Worm (Caenorhabditis elegans) whole organism, L4 larva: Measurements from ENCODE around the gene taf-11.3.

Experiments used
- F10B5.3 ChIP-seq: sonication (generic microtip); optimal IDR thresholded peaks from 2 replicates; lab custom pipeline; 2016; ENCODE audit warnings: mild to moderate bottlenecking, missing genetic modification characterization, missing compliant biosample characterization
- F26F4.8 ChIP-seq: fragments of 200-800 bp; sonication (Bioruptor generic); conservative IDR thresholded peaks from 2 replicates; pipeline ENCODE4 v1.3.6; 2022; ENCODE audit warnings: missing genetic modification characterization, missing compliant biosample characterization
- T20F7.1 ChIP-seq: fragments of 200-800 bp; sonication (Bioruptor generic); optimal IDR thresholded peaks from 2 replicates; lab custom pipeline; 2018; ENCODE audit warnings: mild to moderate bottlenecking, missing genetic modification characterization, missing compliant biosample characterization
- T26A8.4 ChIP-seq: fragments of 200-800 bp; sonication (Bioruptor generic); IDR thresholded peaks from 2 replicates; pipeline ENCODE4 v1.3.6; 2022; ENCODE audit warnings: missing genetic modification characterization, missing compliant biosample characterization
- Y105C5A.15 ChIP-seq: fragments of 200-800 bp; sonication (Bioruptor generic); IDR thresholded peaks from 2 replicates; pipeline ENCODE4 v1.3.6; 2022; ENCODE audit warnings: missing genetic modification characterization, missing compliant biosample characterization
- aha-1 ChIP-seq: fragments of 150-350 bp; peaks from one replicate; lab custom pipeline; 2014; ENCODE audit warnings: missing biosample characterization, missing genetic modification characterization
- aly-2 ChIP-seq: sonication (generic microtip); optimal IDR thresholded peaks from 2 replicates; lab custom pipeline; 2018; ENCODE audit warnings: missing biosample characterization, missing genetic modification characterization
- ama-1 ChIP-seq: fragments of 150-350 bp; optimal IDR thresholded peaks from 2 replicates; lab custom pipeline; 2014; ENCODE audit warnings: inconsistent platforms, mixed read lengths
- ceh-20 ChIP-seq: fragments of 200-800 bp; sonication (Bioruptor generic); IDR thresholded peaks from 2 replicates; pipeline ENCODE4 v1.3.6; 2022; ENCODE audit warnings: missing genetic modification reagents, missing genetic modification characterization, missing compliant biosample characterization
- ceh-28 ChIP-seq: fragments of 150-350 bp; optimal IDR thresholded peaks from 2 replicates; lab custom pipeline; 2014; ENCODE audit warnings: missing biosample characterization, missing genetic modification reagents, missing genetic modification characterization
- ceh-44 ChIP-seq: fragments of 200-800 bp; sonication (Bioruptor generic); IDR thresholded peaks from 2 replicates; pipeline ENCODE4 v1.3.6; 2022; ENCODE audit warnings: missing genetic modification reagents, missing genetic modification characterization, missing compliant biosample characterization
- daf-8 ChIP-seq: fragments of 200-800 bp; sonication (Bioruptor generic); IDR thresholded peaks from 2 replicates; pipeline ENCODE4 v1.3.6; 2022; ENCODE audit warnings: missing genetic modification characterization, missing compliant biosample characterization
- dmd-9 ChIP-seq: fragments of 200-800 bp; sonication (Bioruptor generic); IDR thresholded peaks from 2 replicates; pipeline ENCODE4 v1.3.6; 2022; ENCODE audit warnings: missing genetic modification reagents, missing genetic modification characterization, missing compliant biosample characterization
- dpl-1 ChIP-seq: fragments of 150-350 bp; optimal IDR thresholded peaks from 2 replicates; lab custom pipeline; 2014; ENCODE audit warnings: missing biosample characterization, missing genetic modification reagents, missing genetic modification characterization
- dve-1 ChIP-seq: sonication (generic microtip); optimal IDR thresholded peaks from 2 replicates; lab custom pipeline; 2017; ENCODE audit warnings: antibody characterized with exemption, mild to moderate bottlenecking, missing genetic modification characterization, missing compliant biosample characterization; ENCODE audit not compliant: insufficient read depth
- egl-27 ChIP-seq: sonication (generic microtip); optimal IDR thresholded peaks from 3 replicates; lab custom pipeline; 2017; ENCODE audit warnings: missing biosample characterization, missing genetic modification reagents, missing genetic modification characterization
- fkh-10 ChIP-seq: fragments of 150-350 bp; optimal IDR thresholded peaks from 2 replicates; lab custom pipeline; 2014; ENCODE audit warnings: missing biosample characterization, missing genetic modification reagents, missing genetic modification characterization
- fos-1 ChIP-seq: fragments of 150-350 bp; optimal IDR thresholded peaks from 2 replicates; lab custom pipeline; 2014; ENCODE audit warnings: missing biosample characterization, missing genetic modification characterization
- hif-1 ChIP-seq, 2 experiments: sonication (generic microtip); optimal IDR thresholded peaks; 2 replicates each; lab custom pipeline; 2016 to 2017; ENCODE audit warnings: missing compliant biosample characterization in 2 of 2, missing genetic modification characterization in 2 of 2, missing genetic modification reagents in 2 of 2, missing genotype in 2 of 2, mild to moderate bottlenecking in 1 of 2
- hlh-30 ChIP-seq: sonication (generic microtip); optimal IDR thresholded peaks from 2 replicates; lab custom pipeline; 2017; ENCODE audit warnings: antibody characterized with exemption, mild to moderate bottlenecking, missing genetic modification characterization, missing compliant biosample characterization; ENCODE audit not compliant: insufficient read depth
- lin-1 ChIP-seq: fragments of 200-800 bp; sonication (Bioruptor generic); IDR thresholded peaks from 2 replicates; pipeline ENCODE4 v1.3.6; 2022; ENCODE audit warnings: missing genetic modification reagents, missing genetic modification characterization, missing compliant biosample characterization
- lsy-2 ChIP-seq, 2 experiments: fragments of 150-350 bp in 1 of 2; sonication (generic microtip) in 1 of 2; optimal IDR thresholded peaks; 2 replicates each; lab custom pipeline; 2014 to 2017; ENCODE audit warnings: missing biosample characterization in 2 of 2, missing genetic modification characterization in 2 of 2
- madf-9 ChIP-seq: fragments of 200-800 bp; sonication (Bioruptor generic); conservative IDR thresholded peaks from 2 replicates; pipeline ENCODE4 v1.3.6; 2022; ENCODE audit warnings: missing genetic modification reagents, missing genetic modification characterization, missing compliant biosample characterization
- mdl-1 ChIP-seq, 2 experiments: fragments of 150-350 bp in 1 of 2; sonication (generic microtip) in 1 of 2; optimal IDR thresholded peaks; 2 replicates each; lab custom pipeline; 2014 to 2017; ENCODE audit warnings: missing biosample characterization in 2 of 2, missing genetic modification characterization in 2 of 2
- mdt-29 ChIP-seq: fragments of 200-800 bp; sonication (Bioruptor generic); IDR thresholded peaks from 2 replicates; pipeline ENCODE4 v1.3.6; 2022; ENCODE audit warnings: missing genetic modification reagents, missing genetic modification characterization, missing compliant biosample characterization
- mes-2 ChIP-seq: sonication (generic microtip); optimal IDR thresholded peaks from 2 replicates; lab custom pipeline; 2016; ENCODE audit warnings: missing genotype, mild to moderate bottlenecking, missing genetic modification characterization, missing compliant biosample characterization; ENCODE audit not compliant: poor library complexity, severe bottlenecking
- nhr-11 ChIP-seq: fragments of 150-350 bp; optimal IDR thresholded peaks from 2 replicates; lab custom pipeline; 2014; ENCODE audit warnings: missing biosample characterization, missing genetic modification characterization
- nhr-25 ChIP-seq: sonication (generic microtip); optimal IDR thresholded peaks from 2 replicates; lab custom pipeline; 2017; ENCODE audit warnings: missing genetic modification characterization, mild to moderate bottlenecking, missing compliant biosample characterization, antibody characterized with exemption, moderate library complexity, borderline replicate concordance; ENCODE audit not compliant: insufficient read depth
- nhr-28 ChIP-seq: fragments of 150-350 bp; optimal IDR thresholded peaks from 2 replicates; lab custom pipeline; 2014; ENCODE audit warnings: missing biosample characterization, missing genetic modification characterization
- nhr-6 ChIP-seq: fragments of 150-350 bp; optimal IDR thresholded peaks from 2 replicates; lab custom pipeline; 2014; ENCODE audit warnings: missing biosample characterization, missing genetic modification characterization
- nhr-77 ChIP-seq: fragments of 150-350 bp; optimal IDR thresholded peaks from 2 replicates; lab custom pipeline; 2014; ENCODE audit warnings: missing biosample characterization, missing genetic modification characterization
- pha-4 ChIP-seq, 2 experiments: fragments of 150-350 bp in 1 of 2; fragments of 200-800 bp in 1 of 2; sonication (Bioruptor generic) in 1 of 2; IDR thresholded peaks in 1 of 2; optimal IDR thresholded peaks in 1 of 2; 2 replicates each; pipeline versions ENCODE4 v1.3.6 to Lab custom; 2014 to 2022; ENCODE audit warnings: missing genetic modification characterization in 2 of 2, missing genetic modification reagents in 2 of 2, missing biosample characterization in 1 of 2, missing compliant biosample characterization in 1 of 2
- php-3 ChIP-seq: fragments of 200-800 bp; sonication (Bioruptor generic); IDR thresholded peaks from 2 replicates; pipeline ENCODE4 v1.3.6; 2022; ENCODE audit warnings: missing genetic modification reagents, missing genetic modification characterization, missing compliant biosample characterization
- pqm-1 ChIP-seq: sonication (generic microtip); optimal IDR thresholded peaks from 2 replicates; lab custom pipeline; 2017; ENCODE audit warnings: missing biosample characterization, missing genetic modification characterization
- rbr-2 ChIP-seq: sonication (generic microtip); optimal IDR thresholded peaks from 2 replicates; lab custom pipeline; 2016; ENCODE audit warnings: missing genotype, missing genetic modification characterization, missing compliant biosample characterization
- skn-1 ChIP-seq: fragments of 150-350 bp; optimal IDR thresholded peaks from 2 replicates; lab custom pipeline; 2014; ENCODE audit warnings: missing biosample characterization, missing genetic modification characterization
- snpc-4 ChIP-seq: fragments of 150-350 bp; optimal IDR thresholded peaks from 2 replicates; lab custom pipeline; 2014; ENCODE audit warnings: missing biosample characterization, missing genetic modification characterization
- unc-130 ChIP-seq: sonication (generic microtip); optimal IDR thresholded peaks from 2 replicates; lab custom pipeline; 2016; ENCODE audit warnings: missing genetic modification reagents, missing genetic modification characterization, missing compliant biosample characterization
- unc-62 ChIP-seq, 3 experiments: fragments of 150-350 bp in 1 of 3; sonication (generic microtip); optimal IDR thresholded peaks in 2 of 3; peaks in 1 of 3; 1 replicate in 1 of 3; 2 replicates in 2 of 3; lab custom pipeline; 2014 to 2017; ENCODE audit warnings: missing biosample characterization in 3 of 3, missing genetic modification characterization in 3 of 3, missing genetic modification reagents in 3 of 3, missing genotype in 1 of 3
- zag-1 ChIP-seq: fragments of 150-350 bp; optimal IDR thresholded peaks from 2 replicates; lab custom pipeline; 2014; ENCODE audit warnings: missing biosample characterization, missing genetic modification characterization
- zip-2 ChIP-seq: fragments of 150-350 bp; optimal IDR thresholded peaks from 2 replicates; lab custom pipeline; 2014; ENCODE audit warnings: missing biosample characterization, missing genetic modification characterization
- ztf-11 ChIP-seq: fragments of 150-350 bp; optimal IDR thresholded peaks from 2 replicates; lab custom pipeline; 2014; ENCODE audit warnings: missing biosample characterization, missing genetic modification characterization

taf-11.3 gene

DNA sequence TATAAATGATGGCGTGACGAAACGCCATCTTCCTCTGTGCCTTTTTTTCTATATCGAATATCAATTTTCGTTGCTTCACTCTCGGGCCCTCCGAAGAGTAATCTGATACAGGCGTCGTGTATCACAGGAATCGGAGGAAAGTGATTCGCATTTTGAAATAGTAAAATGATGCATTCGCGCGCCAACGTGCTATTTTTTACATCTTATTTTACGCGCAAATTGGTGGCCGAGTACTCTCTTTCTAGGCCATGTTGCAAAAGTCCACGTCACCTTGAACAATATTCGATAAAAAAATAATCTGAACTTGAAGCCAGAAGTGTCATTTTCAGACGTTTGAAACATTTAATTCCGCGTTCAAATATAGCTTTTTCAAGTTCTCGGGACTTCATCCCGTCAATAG lies 14.6 kb upstream of the taf-11.3 start:
- TF ChIP-seq aha-1 (tag; lab: Kevin White, UChicago) (peak; percentile 62), egl-27 (no peak)

DNA sequence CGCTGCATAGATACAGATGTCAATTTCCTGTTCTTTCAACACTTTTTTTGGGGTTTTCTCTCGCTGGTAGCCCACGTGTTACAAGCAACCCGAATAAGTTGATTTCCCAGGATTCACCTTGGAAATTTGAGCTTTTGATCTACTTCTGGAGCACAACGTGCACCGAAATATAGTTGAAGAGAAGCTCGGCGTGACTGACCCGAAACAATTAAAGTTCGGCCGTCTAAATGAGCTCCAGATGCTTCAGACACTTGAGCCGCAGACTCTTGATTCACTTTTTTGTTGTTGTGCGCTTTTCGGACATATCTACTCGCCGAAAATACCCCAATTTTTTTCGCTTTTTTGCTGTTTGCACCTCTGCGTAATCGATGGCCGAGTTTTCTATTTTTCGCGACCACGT lies 13.8 kb upstream of the taf-11.3 start:
- no peak for TF ChIP-seq mdl-1 (tag; optimal IDR thresholded peaks at IDR 0.05; lab: Kevin White, UChicago)
- no peak for TF ChIP-seq mes-2
- no peak for TF ChIP-seq dpl-1 (GFP tag; lab: Kevin White, UChicago)
- TF ChIP-seq nhr-25 (tag; lab: Kevin White, UChicago) = no peak
- no peak for TF ChIP-seq Y105C5A.15 (GFP tag; lab: Robert Waterston, UW)
- TF ChIP-seq pha-4 (GFP tag; IDR thresholded peaks at IDR 0.05; lab: Robert Waterston, UW) = no peak
- TF ChIP-seq pha-4 (tag; optimal IDR thresholded peaks at IDR 0.05; lab: Kevin White, UChicago) = no peak

DNA sequence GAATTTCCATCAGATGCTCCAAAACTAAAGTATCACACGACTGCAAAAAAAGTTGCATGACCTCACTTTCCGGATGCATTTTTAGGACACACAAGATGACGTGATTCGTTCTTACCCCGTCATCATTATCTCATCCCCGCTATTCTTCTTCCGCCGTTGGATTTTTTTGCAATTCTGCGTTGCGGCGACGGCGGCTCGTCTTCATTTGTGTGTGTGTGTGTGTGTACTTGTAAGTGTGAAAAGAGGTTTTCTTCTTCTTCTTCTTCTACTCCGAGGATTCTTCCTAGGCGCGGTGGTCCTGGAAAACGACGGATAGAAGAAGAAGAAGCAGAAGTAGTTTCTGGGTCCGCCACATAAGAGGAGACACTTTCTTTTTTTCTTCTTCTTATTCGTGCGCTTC lies 10.7 kb upstream of the taf-11.3 start:
- TF ChIP-seq aha-1 (tag; lab: Kevin White, UChicago) (peak; percentile 10), mdt-29 (GFP tag; lab: Robert Waterston, UW) (no peak)

DNA sequence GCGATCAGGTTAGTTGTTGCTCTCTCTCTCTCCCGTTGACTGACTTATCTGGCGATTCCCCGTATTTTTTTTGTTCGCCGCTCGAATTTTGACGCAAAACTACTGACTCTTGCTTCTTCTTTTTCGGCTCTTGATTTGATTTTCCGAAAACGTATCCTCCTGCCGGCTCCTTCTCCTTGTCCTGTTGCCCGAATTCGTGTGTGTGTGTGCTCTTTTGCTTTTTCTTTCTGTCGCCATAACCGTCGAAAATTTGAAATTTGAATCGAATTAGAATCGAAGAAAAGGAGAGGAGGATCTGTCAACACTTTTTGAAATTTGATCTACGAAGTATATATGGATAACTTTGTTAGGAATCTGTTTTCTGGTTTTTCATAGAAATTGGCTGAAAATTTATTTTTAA lies 7.5 kb upstream of the taf-11.3 start:
- TF ChIP-seq ama-1 (lab: Kevin White, UChicago) = no peak
- peak; percentile 22 for TF ChIP-seq fkh-10 (GFP tag; lab: Kevin White, UChicago)

DNA sequence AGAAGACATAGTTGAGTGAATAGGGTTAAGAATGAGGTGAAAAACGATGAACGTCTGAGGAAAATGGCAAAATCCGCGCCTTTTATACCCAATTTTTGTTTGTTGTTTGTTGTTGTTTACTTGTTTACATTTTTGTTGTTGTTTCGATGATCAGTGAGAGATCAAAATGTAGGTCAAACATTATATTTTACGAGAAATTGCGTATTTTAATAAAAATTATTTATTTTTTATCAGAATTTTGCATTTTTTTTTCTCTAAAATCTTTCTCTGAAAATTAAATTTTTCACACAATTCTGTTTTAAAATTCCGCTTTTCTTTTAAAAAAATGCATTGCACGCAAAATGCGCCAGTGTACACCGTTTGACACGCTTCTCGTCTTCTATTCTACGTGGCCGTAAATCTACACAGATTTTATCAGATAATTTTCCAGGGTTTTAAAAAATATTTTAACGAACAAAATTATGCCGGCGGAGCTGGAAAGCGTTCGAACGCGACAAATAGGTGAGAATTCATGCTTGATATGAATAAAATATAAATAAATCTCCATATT lies 1.7 kb upstream of the taf-11.3 start, which contains the start of the genes sip-1 and sly-1:
sip-1 (minus strand) TSS at position 103 of the 550 bp plus-strand sequence.
sly-1 (plus strand) TSS at position 360 of the 550 bp plus-strand sequence.
- TF ChIP-seq ama-1 (lab: Kevin White, UChicago) (no peak), fkh-10 (GFP tag; lab: Kevin White, UChicago) (no peak), pqm-1 (no peak), skn-1 (no peak), daf-8 (GFP tag; lab: Robert Waterston, UW) (no peak), T26A8.4 (GFP tag; lab: Robert Waterston, UW) (no peak), T20F7.1 (GFP tag; lab: Kevin White, UChicago) (peak; percentile 72), aha-1 (tag; lab: Kevin White, UChicago) (peak; percentile 78), aly-2 (no peak), egl-27 (no peak), lsy-2 (tag; optimal IDR thresholded peaks at IDR 0.05; lab: Kevin White, UChicago) (peak in 1 of 2 experiments; percentile 92), rbr-2 (tag; lab: Kevin White, UChicago) (peak; percentile 75), lin-1 (GFP tag; lab: Robert Waterston, UW) (no peak), madf-9 (no peak), nhr-11 (tag; lab: Kevin White, UChicago) (no peak), ceh-20 (GFP tag; lab: Robert Waterston, UW) (no peak), unc-130 (GFP tag; lab: Kevin White, UChicago) (peak; percentile 25), snpc-4 (no peak), F26F4.8 (no peak), ceh-28 (no peak), unc-62 (GFP tag; optimal IDR thresholded peaks at IDR 0.05 in 1 of 2; lab: Kevin White, UChicago) (no peak), unc-62 (tag; optimal IDR thresholded peaks at IDR 0.05; lab: Kevin White, UChicago) (no peak), dve-1 (tag; lab: Kevin White, UChicago) (peak; percentile 88), nhr-28 (tag; lab: Kevin White, UChicago) (peak; percentile 69), hlh-30 (peak; percentile 80), zag-1 (tag; lab: Kevin White, UChicago) (no peak), dmd-9 (GFP tag; lab: Robert Waterston, UW) (no peak), nhr-77 (tag; lab: Kevin White, UChicago) (peak; percentile 66), zip-2 (tag; lab: Kevin White, UChicago) (peak; percentile 33), php-3 (no peak), fos-1 (tag; lab: Kevin White, UChicago) (no peak), hif-1 (tag; optimal IDR thresholded peaks at IDR 0.05; lab: Kevin White, UChicago) (peak in 1 of 2 experiments; percentile 42), dpl-1 (GFP tag; lab: Kevin White, UChicago) (peak; percentile 94), F10B5.3 (tag; lab: Kevin White, UChicago) (no peak), nhr-6 (peak; percentile 81), ztf-11 (tag; lab: Kevin White, UChicago) (no peak), ceh-44 (GFP tag; lab: Robert Waterston, UW) (no peak)
